Worm (Caenorhabditis elegans) whole organism, L4/young adult: Measurements from ENCODE around the gene C54F6.15.

ENCODE experiments used
- W03F9.2 ChIP-seq: fragments of 150-350 bp; optimal IDR thresholded peaks from 2 replicates; lab custom pipeline; 2014; ENCODE audit warnings: missing biosample characterization, missing genetic modification characterization
- him-1 ChIP-seq: sonication (generic microtip); optimal IDR thresholded peaks from 2 replicates; lab custom pipeline; 2016; ENCODE audit warnings: missing genotype, missing genetic modification reagents, missing genetic modification characterization, missing compliant biosample characterization

- TF ChIP-seq W03F9.2 (tag; lab: Kevin White, UChicago) (no peak), him-1 (tag; lab: Kevin White, UChicago) (no peak)
Observed at ce11 chrV:7558693-7559092, 36.5 kb upstream of the C54F6.15 start, which contains the start of gene ets-7.
